Fruit fly (Drosophila melanogaster) whole organism, larva: ENCODE results near the gene CG31249.

Experiments
- noc ChIP-seq: fragments of 200-800 bp; sonication (Bioruptor generic); optimal IDR thresholded peaks from 3 replicates; lab custom pipeline; 2019; ENCODE audit warnings: missing biosample characterization, mild to moderate bottlenecking, missing genetic modification characterization, moderate library complexity

Gene CG31249

DNA sequence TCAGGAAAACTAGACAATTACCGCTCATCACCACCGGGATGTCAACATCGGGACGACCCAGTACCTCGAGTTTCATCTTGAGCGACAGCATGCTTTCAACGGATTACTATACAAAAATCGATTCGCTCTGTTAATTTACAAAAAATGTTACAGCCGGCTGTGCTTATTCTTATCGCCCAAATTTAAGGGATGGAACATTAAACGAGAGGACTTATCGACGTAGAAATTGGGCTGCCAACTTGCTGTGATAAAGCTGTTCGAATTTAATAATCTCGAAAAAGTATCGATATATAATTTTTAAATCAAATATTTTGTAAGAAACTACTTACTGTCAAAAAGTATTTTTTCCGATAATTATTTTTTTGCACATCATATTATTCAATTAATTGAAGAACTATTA lies at the start of gene CG31249:
Gene CG31249, minus strand, starts transcription at position 197 of the 400 bp plus-strand sequence.
- no peak for TF ChIP-seq noc (tag; lab: Kevin White, UChicago)

DNA sequence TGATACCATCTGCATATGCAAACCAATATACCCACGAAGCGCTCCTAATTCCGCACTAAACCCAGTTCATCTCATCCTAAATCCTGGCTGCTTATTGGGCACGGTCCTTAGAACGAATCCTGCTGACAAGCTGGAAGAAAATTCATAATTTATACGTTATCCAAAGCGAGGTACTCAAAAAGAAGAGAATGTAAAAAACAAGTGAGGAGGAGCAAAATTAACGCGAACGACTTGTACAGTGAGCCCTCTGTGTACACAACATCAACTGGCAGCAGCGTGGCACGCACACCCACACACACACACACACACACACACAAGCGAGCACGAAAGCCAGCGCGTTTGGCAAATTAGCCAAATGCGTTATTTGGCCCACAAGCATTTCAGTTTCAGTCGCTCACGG lies 49.4 kb upstream of the CG31249 start, which contains the start of gene TyrRII:
Gene TyrRII, plus strand, starts transcription at position 301 of the 400 bp plus-strand sequence.
- TF ChIP-seq noc (tag; lab: Kevin White, UChicago) = no peak

DNA sequence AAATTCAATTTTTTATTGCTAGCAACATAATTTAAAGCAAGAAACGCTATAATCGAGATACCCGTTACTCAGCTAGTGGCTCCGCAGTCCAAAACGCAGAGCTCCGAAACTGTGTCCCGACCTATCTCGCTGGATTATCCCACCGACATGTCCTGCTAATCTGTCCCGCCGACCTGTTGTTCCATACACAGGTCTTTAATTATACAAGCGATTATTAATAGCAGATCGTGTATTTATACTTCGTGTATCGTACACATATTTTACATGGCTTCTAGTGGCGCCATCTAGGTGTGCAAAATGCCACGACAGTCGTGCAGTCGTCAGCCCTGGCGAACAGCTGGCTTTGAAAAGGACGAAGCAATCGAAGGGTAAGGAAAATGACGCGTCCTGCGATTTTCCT lies 46.4 kb upstream of the CG31249 start, which contains the start of gene CG14321:
Gene CG14321, plus strand, starts transcription at position 338 of the 400 bp plus-strand sequence.
- no peak for TF ChIP-seq noc (tag; lab: Kevin White, UChicago)

DNA sequence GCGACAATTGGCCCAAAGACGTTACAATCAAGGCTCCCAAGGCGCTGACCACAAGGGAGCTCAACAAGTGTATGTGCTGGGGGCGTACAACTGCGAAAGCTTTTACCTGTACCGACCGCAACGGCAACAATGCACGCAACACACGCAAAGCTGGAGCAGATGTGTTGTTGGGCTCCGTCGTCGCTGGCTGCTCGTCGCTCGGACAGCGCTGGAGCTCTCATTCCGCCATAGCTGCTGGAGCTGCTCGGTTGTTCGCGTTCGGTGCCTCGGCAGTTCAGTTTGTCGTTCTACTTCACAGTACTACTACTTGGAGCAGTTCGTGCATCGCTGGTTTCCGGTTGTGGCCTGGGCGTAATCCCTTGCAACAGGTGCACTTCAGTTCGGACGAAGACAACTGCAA lies 38.7 kb upstream of the CG31249 start, which contains the start of gene Lgr1:
Gene Lgr1, plus strand, starts transcription at position 220 of the 400 bp plus-strand sequence.
- no peak for TF ChIP-seq noc (tag; lab: Kevin White, UChicago)

DNA sequence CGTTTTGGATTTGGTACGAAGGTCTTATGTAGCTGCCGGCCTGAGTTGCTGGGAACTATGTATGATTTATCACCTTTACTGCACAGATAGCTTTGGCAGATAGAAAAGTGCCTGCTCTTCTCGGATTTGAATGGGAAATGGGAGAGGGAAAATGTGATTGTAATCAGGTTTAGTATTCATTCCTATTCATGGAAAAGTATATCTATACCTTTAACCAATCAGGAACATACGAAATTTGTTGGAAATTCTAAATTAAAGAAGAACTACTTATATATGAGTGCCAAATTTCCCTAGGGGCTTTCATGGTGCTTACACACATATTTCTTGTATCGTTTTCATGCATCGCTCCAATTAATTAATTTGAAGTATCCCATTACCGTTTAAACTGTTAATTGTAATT lies 38.1 kb upstream of the CG31249 start, which contains the start of gene Atg8b:
Gene Atg8b, minus strand, starts transcription at position 101 of the 400 bp plus-strand sequence.
- TF ChIP-seq noc (tag; lab: Kevin White, UChicago) = no peak

DNA sequence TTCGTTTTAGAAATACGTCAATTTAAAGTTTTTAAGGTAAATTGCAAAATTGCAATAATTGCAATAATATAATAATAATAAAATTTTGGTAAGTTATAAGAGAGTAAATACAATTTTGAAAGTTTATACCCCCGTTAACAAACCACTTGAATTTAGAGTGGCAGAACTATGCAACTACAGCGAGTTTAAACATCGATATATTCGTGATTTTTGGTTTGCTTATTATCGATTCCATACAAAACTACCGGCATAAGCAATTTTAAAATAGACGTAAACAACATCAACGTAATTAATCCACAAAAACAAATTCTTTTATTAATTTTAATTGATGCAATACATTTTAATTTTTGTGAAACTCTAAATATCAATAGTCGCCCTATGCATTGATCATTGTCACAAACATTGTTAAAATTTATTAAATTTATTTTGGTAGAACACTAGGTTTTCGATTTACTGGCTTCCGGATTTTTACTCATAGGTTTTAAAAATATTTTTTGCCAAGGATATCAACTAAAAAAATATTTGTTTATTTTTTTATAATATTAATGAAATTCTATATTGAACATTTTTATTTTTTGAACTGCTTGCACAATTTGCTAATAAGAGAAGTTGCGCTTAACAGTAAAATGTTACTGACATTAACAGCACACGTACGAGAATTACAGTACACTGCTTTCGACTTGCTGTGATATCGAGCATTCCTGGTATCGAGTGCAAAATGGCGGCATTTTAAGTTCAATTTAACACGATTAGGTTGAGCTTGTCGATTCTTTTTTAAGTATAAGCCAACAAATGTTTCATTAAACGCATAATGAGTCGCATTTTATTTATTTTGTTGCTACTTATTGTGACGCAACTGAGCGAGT lies 32.1 kb upstream of the CG31249 start, which contains the start of gene Pxt:
Gene Pxt, plus strand, starts transcription at position 695 of the 866 bp plus-strand sequence.
- TF ChIP-seq noc (tag; lab: Kevin White, UChicago) = no peak

DNA sequence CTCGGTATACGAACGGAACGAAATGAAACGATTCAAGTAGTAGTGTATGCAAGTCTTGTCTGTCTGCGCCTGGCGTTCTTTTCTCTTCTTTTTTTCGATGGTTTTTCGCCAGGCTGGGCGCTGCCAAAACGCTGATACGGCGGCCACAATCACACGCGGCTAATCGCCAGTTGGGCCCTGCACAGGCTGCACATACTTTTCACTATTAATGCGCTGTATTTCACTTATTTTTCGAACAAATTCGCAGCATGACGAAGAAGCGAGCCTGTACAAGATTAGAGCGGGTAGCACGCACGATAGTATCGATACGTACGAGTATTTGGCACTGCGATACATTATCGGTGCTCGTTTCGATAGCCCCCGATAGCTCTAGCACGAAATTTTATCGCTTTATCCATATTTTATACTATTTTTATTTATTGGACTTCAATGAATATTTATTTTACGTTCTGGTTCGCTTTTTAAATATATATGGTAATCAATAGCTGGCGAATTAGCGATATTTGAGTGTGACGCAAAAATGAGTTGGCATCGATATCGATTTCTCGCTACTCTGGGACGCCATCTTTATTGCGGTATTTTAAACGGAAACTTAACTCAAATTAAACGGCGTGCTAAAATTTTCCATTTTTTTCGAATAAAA lies 31.3 kb upstream of the CG31249 start, which contains the start of gene osa:
Gene osa, minus strand, starts transcription at position 300 of the 643 bp plus-strand sequence.
- TF ChIP-seq noc (tag; lab: Kevin White, UChicago) = peak; percentile 24

DNA sequence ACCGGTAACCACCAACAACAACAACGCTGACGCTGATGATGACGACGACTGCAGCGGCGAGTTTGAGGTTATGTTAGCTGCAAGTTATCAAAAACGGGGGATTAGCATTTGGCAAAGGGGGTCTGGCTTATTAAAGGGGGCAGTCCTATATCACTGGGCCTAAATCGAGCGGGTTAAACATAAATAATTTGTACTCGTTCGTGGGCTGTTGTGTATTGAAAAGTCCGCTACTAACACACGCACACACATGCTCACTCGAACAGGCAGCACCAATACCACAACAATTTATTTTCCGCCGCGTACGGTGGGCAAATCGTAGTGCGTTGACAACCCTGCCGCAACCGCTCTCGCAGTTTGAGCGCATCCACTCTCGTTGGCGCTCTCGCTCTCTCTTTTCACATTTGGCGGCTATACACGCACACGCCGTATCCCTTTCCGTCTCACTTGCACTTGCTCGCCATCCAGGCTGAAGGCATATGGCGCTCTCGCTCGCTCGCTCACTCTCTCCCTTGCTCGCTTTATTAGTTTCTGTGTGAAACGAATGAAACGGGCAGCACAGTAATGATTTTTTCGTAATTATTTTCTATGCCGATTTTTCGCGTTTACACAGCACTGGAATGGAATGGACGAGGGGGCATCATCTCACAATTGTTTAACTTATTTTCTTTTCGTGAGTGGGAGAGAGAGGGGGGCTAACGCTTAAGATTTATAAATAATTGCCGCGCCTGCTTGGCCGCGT lies 30.2 kb upstream of the CG31249 start:
- TF ChIP-seq noc (tag; lab: Kevin White, UChicago) = no peak

DNA sequence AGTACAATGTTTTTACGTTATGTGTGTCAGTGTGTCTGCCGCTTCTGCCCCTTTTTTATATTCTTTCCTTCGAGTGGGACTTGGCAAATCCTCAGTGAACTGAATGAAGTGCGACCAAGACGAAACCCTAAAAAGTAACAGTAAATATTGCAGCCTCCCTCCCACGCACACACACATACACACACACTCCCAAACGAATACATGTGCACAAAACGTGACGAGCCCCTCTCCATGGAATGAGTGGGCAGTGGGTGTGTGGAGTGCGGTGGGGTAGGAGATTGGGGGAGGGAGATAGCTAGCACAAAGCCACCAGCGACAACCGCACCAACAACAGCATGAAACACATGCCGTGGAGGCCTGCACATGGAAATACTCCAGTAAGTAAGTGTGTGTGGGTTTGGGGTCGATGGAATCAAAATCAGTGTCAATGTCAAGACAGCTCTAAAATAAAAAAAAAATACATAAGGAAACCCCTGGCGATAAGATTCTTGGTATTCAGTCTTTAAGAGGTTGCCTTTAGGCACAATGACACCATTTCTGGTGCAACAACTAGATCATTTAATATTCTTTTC lies 28.0 kb upstream of the CG31249 start:
- TF ChIP-seq noc (tag; lab: Kevin White, UChicago) = no peak

DNA sequence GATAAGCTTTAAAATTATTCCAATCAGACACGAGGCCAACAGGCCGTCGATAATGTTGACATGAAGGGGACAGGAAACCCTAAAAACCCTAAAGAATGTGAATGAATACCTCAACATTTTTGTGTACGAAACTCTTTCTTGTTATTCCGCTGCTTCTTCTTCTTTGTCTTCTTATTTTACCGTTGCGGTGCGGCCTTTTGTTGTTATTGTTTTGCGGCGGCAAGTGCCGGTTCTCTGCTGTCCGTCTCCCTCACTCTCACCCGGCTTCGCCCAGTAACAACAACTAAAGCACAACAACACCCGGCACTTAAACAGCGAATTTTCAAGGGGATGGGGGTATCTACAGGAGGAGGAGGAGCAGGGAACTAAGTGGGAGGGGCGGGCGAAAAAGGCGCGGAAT lies 27.5 kb upstream of the CG31249 start:
- TF ChIP-seq noc (tag; lab: Kevin White, UChicago) = peak; percentile 6

DNA sequence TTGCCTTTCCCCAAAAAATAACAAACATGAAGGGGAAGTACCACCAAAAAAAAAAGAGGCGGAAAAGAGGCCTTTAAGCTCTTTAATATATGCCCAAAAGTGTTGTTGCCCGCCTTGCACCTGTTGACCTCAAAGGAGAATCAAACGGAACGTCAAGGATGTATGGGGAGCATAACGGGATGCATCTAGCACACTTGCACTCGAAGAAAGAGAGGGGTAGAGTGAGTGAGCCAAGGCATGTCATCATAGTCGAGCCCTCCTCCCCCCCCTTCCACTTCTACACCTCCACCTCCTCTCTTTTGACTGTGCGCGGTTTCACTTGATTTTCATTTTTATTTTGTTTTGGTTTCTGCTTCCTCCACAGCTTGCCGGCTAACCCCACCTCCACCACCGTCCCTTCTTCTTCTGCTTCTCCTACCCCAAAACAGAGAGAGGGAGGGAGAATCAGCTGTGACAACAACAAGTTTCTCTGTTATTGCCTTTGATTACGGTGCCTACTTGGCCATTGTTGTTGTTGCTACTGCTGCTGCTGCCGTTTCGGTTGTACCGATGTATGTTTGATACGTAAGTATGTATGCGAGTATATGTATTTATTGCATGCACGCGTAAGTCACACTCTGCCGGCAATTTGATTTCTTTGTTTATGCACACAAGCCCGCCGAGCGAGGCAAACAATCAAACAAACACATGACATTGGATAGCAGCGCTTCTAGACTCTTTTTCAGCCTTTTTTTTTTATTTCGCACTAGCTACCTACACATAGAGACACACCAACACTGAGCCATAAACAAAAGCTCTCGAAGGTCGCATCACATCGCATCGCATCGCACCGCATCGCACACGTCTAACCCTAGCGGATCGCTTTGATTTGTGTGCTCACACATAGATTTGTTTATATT lies 26.0 kb upstream of the CG31249 start:
- TF ChIP-seq noc (tag; lab: Kevin White, UChicago) = no peak

DNA sequence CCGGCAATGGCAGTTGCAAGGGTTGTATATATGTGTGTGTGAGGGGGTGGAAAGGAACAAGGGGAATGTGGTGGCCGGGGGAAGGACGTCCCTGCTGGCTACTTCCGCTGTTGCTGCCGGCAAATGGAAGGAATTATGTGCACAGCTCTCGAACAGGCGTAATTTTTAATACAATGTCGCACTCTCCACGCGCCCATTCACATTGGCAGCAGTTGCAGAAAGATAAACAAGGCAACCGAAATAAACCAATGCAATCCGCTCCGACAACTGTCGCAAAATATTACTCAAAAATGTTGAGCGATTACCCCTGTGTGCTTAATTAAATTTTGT lies 24.7 kb upstream of the CG31249 start:
- no peak for TF ChIP-seq noc (tag; lab: Kevin White, UChicago)

DNA sequence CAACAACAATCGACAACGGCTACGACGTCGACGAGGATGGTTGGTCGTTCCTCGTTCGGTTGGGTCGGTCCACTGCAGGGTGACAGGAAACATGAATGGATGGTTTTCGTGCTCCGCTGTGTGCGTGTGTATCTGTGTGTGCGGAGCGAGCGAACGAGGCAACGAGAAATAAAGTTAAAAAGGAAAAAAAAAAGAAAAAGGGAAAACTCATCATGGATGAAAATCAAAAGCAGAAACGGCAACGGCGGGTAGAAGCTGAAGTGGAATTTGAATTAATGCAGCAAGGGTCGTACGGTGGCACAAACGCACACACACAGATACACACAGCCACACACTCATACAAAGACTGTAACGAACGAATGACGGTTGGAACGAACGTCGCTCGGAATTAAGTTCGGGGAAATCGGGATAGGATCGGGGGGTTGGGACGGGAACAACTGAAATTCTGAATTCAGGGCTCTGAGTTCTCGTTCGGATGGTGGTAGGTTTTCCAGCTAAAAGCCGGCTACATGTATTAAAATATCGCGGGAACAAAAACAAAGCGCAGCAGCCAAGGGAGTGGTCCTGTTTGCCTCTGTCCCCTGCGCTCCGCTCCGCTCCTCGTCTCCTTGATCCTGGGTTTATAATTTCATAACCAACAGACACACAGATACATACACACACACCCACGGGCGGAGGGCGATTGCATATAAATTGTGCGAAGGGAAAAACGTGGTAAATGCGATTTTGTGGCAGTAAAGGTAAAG lies 24.2 kb upstream of the CG31249 start:
- no peak for TF ChIP-seq noc (tag; lab: Kevin White, UChicago)
